Worm (Caenorhabditis elegans) whole organism, early embryonic: ENCODE data around the gene R102.6.

Source experiments
- B0310.2 ChIP-seq: sonication (generic microtip); optimal IDR thresholded peaks from 2 replicates; lab custom pipeline; 2016; ENCODE audit warnings: mild to moderate bottlenecking, missing genetic modification characterization, missing compliant biosample characterization
- F13C5.2 ChIP-seq: sonication (generic microtip); optimal IDR thresholded peaks from 2 replicates; lab custom pipeline; 2017; ENCODE audit warnings: mild to moderate bottlenecking, missing genetic modification characterization, inconsistent platforms, missing compliant biosample characterization
- aly-1 ChIP-seq: sonication (generic microtip); optimal IDR thresholded peaks from 2 replicates; lab custom pipeline; 2016; ENCODE audit warnings: missing genetic modification characterization, missing compliant biosample characterization
- ama-1 ChIP-seq: fragments of 150-350 bp; optimal IDR thresholded peaks from 2 replicates; lab custom pipeline; 2014
- ceh-13 ChIP-seq: fragments of 200-800 bp; sonication (Bioruptor generic); optimal IDR thresholded peaks from 2 replicates; lab custom pipeline; 2018; ENCODE audit warnings: mild to moderate bottlenecking, missing genetic modification characterization, missing compliant biosample characterization
- ceh-36 ChIP-seq: sonication (generic microtip); optimal IDR thresholded peaks from 2 replicates; lab custom pipeline; 2016; ENCODE audit warnings: missing genetic modification characterization, inconsistent platforms, missing compliant biosample characterization
- ets-7 ChIP-seq: sonication (generic microtip); optimal IDR thresholded peaks from 2 replicates; lab custom pipeline; 2016; ENCODE audit warnings: missing genotype, missing genetic modification characterization, missing compliant biosample characterization
- flt-1 ChIP-seq: fragments of 200-800 bp; sonication (Bioruptor generic); IDR thresholded peaks from 2 replicates; pipeline ENCODE4 v1.3.6; 2022; ENCODE audit warnings: missing genetic modification characterization, missing compliant biosample characterization
- hmbx-1 ChIP-seq: sonication (generic microtip); optimal IDR thresholded peaks from 2 replicates; lab custom pipeline; 2016; ENCODE audit warnings: mild to moderate bottlenecking, missing genetic modification characterization, missing compliant biosample characterization
- hmg-4 ChIP-seq: fragments of 200-800 bp; sonication (Bioruptor generic); optimal IDR thresholded peaks from 2 replicates; lab custom pipeline; 2018; ENCODE audit warnings: mild to moderate bottlenecking, missing genetic modification characterization, missing compliant biosample characterization
- hnd-1 ChIP-seq: sonication (generic microtip); optimal IDR thresholded peaks from 2 replicates; lab custom pipeline; 2016; ENCODE audit warnings: missing genetic modification characterization, missing compliant biosample characterization
- pes-1 ChIP-seq: fragments of 200-800 bp; sonication (Bioruptor generic); IDR thresholded peaks from 2 replicates; pipeline ENCODE4 v1.3.6; 2022; ENCODE audit warnings: missing genetic modification reagents, missing genetic modification characterization, missing compliant biosample characterization
- scrt-1 ChIP-seq: fragments of 200-800 bp; sonication (Bioruptor generic); IDR thresholded peaks from 2 replicates; pipeline ENCODE4 v1.3.6; 2022; ENCODE audit warnings: missing genetic modification characterization, missing compliant biosample characterization
- sea-1 ChIP-seq: fragments of 200-800 bp; sonication (Bioruptor generic); conservative IDR thresholded peaks from 2 replicates; pipeline ENCODE4 v1.3.6; 2022; ENCODE audit warnings: missing genetic modification characterization, missing compliant biosample characterization
- tbx-11 ChIP-seq: fragments of 200-800 bp; sonication (Bioruptor generic); IDR thresholded peaks from 2 replicates; pipeline ENCODE4 v1.3.6; 2022; ENCODE audit warnings: missing genetic modification characterization, missing compliant biosample characterization
- tbx-37 ChIP-seq: fragments of 200-800 bp; sonication (Bioruptor generic); conservative IDR thresholded peaks from 2 replicates; pipeline ENCODE4 v1.3.6; 2022; ENCODE audit warnings: missing genetic modification reagents, missing genetic modification characterization, missing compliant biosample characterization
- tra-4 ChIP-seq: sonication (generic microtip); optimal IDR thresholded peaks from 2 replicates; lab custom pipeline; 2017; ENCODE audit warnings: missing genetic modification characterization, missing compliant biosample characterization

The R102.6 gene

DNA sequence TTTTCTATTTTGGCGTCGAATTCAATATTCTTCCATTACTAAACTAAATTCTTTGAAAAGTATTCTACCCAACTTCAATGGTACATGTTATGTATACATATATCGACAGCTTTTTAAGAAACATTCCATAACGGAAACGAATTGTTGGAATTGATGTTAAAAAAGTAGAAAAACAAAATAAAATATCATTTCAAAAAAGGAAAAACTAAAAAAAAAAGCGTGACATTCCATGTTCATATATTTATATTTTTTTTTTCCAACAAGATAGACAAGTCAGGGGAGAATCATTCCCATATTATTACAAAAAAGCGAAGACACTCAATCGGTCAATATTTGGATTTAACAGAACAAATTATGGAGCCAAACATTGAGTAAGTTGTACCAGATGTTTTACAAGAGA, 814 bp downstream of the R102.6 start, which contains the start of gene R102.10:
Gene R102.10, plus strand, starts transcription at position 301 of the 400 bp plus-strand sequence.
- no peak for TF ChIP-seq hmbx-1
- no peak for TF ChIP-seq tbx-37 (GFP tag; lab: Robert Waterston, UW)
- TF ChIP-seq ama-1 (lab: Kevin White, UChicago) = no peak
- no peak for TF ChIP-seq tra-4
- TF ChIP-seq F13C5.2 (tag; lab: Kevin White, UChicago) = no peak
- no peak for TF ChIP-seq hmg-4
- no peak for TF ChIP-seq tbx-11 (GFP tag; lab: Robert Waterston, UW)
- TF ChIP-seq ets-7 (tag; lab: Kevin White, UChicago) = no peak
- no peak for TF ChIP-seq B0310.2 (tag; lab: Kevin White, UChicago)
- TF ChIP-seq ceh-36 (tag; lab: Kevin White, UChicago) = no peak
- TF ChIP-seq hnd-1 (tag; lab: Kevin White, UChicago) = no peak

DNA sequence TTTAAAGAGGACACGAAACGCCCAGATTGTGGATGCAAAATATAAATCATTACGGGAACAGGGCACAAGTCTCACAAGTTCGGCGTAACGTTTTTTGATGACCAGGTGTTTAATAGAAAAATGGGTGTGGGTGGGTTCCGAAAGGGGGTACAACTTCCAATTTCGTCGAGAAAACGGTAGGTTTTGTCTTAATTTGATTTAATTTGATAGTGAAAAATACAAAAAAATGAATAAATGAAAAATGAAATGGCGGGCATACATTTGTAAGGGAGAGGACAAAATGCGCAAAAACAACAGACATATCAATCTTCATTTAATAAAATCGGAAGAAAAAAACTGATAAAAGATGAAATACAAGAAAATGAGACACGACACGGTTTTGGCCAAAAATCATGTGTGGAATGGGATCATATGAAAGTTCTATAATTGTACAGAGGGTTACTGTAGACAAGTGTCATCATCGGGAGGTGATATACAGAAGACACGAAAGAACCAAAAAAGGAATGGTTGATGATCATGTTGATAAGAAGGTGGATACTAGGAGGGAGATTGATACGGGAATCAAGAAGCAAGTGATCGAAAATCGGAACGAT, 4.0 kb downstream of the R102.6 start:
- TF ChIP-seq hnd-1 (tag; lab: Kevin White, UChicago) = no peak
- no peak for TF ChIP-seq sea-1
- TF ChIP-seq pes-1 (GFP tag; lab: Robert Waterston, UW) = no peak
- no peak for TF ChIP-seq F13C5.2 (tag; lab: Kevin White, UChicago)
- no peak for TF ChIP-seq flt-1 (GFP tag; lab: Robert Waterston, UW)
- no peak for TF ChIP-seq ceh-13
- no peak for TF ChIP-seq tbx-11 (GFP tag; lab: Robert Waterston, UW)

DNA sequence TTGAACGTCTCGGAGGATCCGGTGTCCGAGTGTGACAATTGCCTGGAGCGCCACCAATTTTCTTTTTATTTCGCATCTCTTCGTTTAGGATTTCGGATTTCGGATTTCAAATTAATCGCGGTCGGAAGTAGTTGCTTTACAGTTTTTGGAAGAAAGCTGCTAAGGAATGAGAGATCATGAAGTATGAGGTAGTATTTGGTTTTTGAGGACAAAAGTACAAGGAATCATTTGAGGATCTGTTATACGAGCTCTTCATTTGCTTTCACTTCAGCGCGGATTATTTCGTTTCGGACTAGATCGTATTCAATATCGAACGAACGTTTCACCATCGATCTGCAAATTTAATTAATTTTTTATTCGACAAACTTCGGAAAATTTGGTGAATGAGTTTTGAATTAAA, 6.3 kb downstream of the R102.6 start, which contains the start of gene R102.11:
Gene R102.11, minus strand, starts transcription at position 101 of the 400 bp plus-strand sequence.
- TF ChIP-seq sea-1 (no peak), ceh-13 (no peak), hnd-1 (tag; lab: Kevin White, UChicago) (no peak), tbx-37 (GFP tag; lab: Robert Waterston, UW) (no peak), pes-1 (GFP tag; lab: Robert Waterston, UW) (no peak), hmg-4 (no peak), ets-7 (tag; lab: Kevin White, UChicago) (no peak), flt-1 (GFP tag; lab: Robert Waterston, UW) (no peak), ama-1 (lab: Kevin White, UChicago) (no peak), aly-1 (tag; lab: Kevin White, UChicago) (no peak), scrt-1 (no peak), B0310.2 (tag; lab: Kevin White, UChicago) (no peak), ceh-36 (tag; lab: Kevin White, UChicago) (no peak), tra-4 (no peak), hmbx-1 (no peak), tbx-11 (GFP tag; lab: Robert Waterston, UW) (no peak), F13C5.2 (tag; lab: Kevin White, UChicago) (no peak)

DNA sequence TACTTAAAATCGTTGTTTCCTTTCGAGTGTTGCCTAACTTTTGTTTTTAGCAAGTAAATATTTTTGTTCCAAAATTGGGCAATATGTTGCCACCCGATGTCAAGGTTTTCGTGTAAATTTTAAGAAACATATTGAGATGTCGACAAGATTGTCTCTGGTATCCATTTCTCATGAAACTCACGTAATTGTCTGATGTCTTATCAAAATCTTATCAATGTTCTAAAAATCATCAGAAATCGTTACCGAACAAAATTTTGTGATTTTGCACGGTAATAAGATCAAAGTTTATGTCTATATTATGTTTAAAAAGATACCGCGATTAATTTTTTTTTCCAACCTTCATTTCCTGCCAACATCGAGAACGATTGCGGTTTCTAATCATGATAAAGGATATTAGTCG, 7.0 kb downstream of the R102.6 start:
- TF ChIP-seq tra-4 = no peak
- no peak for TF ChIP-seq pes-1 (GFP tag; lab: Robert Waterston, UW)
- no peak for TF ChIP-seq ceh-13
- TF ChIP-seq flt-1 (GFP tag; lab: Robert Waterston, UW) = no peak
- no peak for TF ChIP-seq sea-1
- no peak for TF ChIP-seq F13C5.2 (tag; lab: Kevin White, UChicago)
- no peak for TF ChIP-seq aly-1 (tag; lab: Kevin White, UChicago)
- TF ChIP-seq B0310.2 (tag; lab: Kevin White, UChicago) = no peak
- no peak for TF ChIP-seq ceh-36 (tag; lab: Kevin White, UChicago)
- TF ChIP-seq hmbx-1 = no peak
- no peak for TF ChIP-seq ama-1 (lab: Kevin White, UChicago)
- no peak for TF ChIP-seq ets-7 (tag; lab: Kevin White, UChicago)
- no peak for TF ChIP-seq tbx-37 (GFP tag; lab: Robert Waterston, UW)
- TF ChIP-seq hmg-4 = no peak
- TF ChIP-seq hnd-1 (tag; lab: Kevin White, UChicago) = no peak
- no peak for TF ChIP-seq scrt-1
- no peak for TF ChIP-seq tbx-11 (GFP tag; lab: Robert Waterston, UW)

DNA sequence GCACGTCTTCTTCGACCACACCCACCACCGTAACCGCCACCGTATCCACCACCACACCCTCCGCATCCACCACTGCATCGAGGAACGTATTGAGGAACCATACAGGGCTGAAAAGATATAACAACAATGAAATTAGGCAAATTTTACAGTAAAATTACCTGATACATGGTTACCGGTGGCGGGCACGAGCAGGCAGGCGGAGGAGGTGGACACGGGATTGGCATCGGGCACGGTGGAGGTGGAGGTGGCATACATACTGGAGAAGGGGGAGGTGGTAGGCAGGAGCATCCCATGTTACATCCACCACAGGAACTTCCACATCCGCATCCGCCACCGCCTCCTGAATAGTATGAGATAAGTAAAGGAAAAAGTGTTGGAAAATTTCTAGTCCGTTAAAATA, 7.5 kb downstream of the R102.6 start:
- TF ChIP-seq hnd-1 (tag; lab: Kevin White, UChicago) (no peak), aly-1 (tag; lab: Kevin White, UChicago) (no peak), pes-1 (GFP tag; lab: Robert Waterston, UW) (no peak), tbx-11 (GFP tag; lab: Robert Waterston, UW) (no peak), ceh-13 (no peak), scrt-1 (no peak), ets-7 (tag; lab: Kevin White, UChicago) (no peak), tra-4 (no peak), ama-1 (lab: Kevin White, UChicago) (no peak), tbx-37 (GFP tag; lab: Robert Waterston, UW) (no peak), F13C5.2 (tag; lab: Kevin White, UChicago) (no peak), B0310.2 (tag; lab: Kevin White, UChicago) (no peak), hmg-4 (no peak), sea-1 (no peak), flt-1 (GFP tag; lab: Robert Waterston, UW) (no peak), ceh-36 (tag; lab: Kevin White, UChicago) (no peak), hmbx-1 (no peak)

DNA sequence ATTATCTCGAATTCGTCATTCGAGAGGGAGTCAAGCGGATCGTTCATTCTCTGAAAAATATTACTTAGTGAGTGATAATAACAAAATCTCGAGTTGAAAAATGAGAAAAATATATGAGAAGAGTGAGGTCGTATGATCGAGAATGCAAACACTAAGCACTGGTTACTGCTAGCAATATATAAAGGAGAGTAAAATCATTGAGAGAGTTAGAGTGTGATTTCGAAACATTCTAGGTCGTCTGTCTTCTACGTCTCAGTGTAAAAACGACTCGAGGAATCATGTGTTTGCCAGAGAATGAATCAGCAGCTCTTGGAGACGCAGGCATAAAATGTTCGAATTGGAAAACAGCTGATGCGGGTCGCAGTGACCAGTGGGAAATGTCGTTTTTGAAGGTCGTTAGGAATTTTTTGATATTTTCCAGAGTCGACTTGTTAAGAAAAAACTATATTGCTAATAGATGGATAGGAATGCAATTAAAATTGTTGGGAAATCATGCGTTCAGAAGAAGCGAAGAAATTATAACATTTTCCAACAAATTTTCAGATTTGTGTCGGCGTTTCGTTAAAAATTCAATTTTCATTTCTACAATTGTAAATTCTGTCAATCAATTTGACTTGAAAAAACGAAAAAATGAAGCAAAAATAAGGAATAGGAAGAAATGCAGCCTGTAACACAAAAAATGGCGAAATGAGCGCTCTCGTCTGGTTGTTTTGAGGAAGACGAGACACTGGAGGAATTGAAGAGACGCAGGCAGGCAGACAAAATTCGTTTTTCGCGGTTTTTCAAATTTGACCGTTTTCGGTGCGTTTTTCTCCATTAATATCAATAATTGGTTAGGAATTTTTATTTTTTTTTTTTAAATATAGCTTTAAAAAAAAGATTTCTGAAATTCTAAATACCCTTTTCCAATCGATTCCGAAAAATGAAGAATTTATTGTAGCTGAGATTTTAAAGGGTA, 8.7 kb downstream of the R102.6 start, which contains the start of gene allo-1:
Gene allo-1, minus strand, starts transcription at position 51 of the 958 bp plus-strand sequence.
- TF ChIP-seq aly-1 (tag; lab: Kevin White, UChicago) (no peak), scrt-1 (no peak), ama-1 (lab: Kevin White, UChicago) (no peak), tra-4 (no peak), tbx-11 (GFP tag; lab: Robert Waterston, UW) (no peak), B0310.2 (tag; lab: Kevin White, UChicago) (no peak), pes-1 (GFP tag; lab: Robert Waterston, UW) (no peak), ets-7 (tag; lab: Kevin White, UChicago) (no peak), flt-1 (GFP tag; lab: Robert Waterston, UW) (no peak), sea-1 (no peak)
